Worm (Caenorhabditis elegans): Measurements from ENCODE around the gene F26G1.15.

- TF ChIP-seq fos-1 (tag; optimal IDR thresholded peaks at IDR 0.05) = no peak
- TF ChIP-seq mdl-1 (tag; optimal IDR thresholded peaks at IDR 0.05) = no peak
- TF ChIP-seq unc-62 (GFP tag; optimal IDR thresholded peaks at IDR 0.05) = no peak
- TF ChIP-seq tbx-2 (tag; optimal IDR thresholded peaks at IDR 0.05) = no peak
- no peak for TF ChIP-seq aly-2 (tag; optimal IDR thresholded peaks at IDR 0.05)
- no peak for TF ChIP-seq fkh-10 (GFP tag; optimal IDR thresholded peaks at IDR 0.05)
- no peak for TF ChIP-seq elt-2 (tag; optimal IDR thresholded peaks at IDR 0.05)
- no peak for TF ChIP-seq sox-4 (tag; optimal IDR thresholded peaks at IDR 0.05)
- TF ChIP-seq egl-13 (tag; optimal IDR thresholded peaks at IDR 0.05) = no peak
- TF ChIP-seq nhr-47 (tag; optimal IDR thresholded peaks at IDR 0.05) = no peak
- TF ChIP-seq nhr-90 (tag; optimal IDR thresholded peaks at IDR 0.05; ENCODE audit: poor library complexity) = no peak
- no peak for TF ChIP-seq ztf-4 (tag; optimal IDR thresholded peaks at IDR 0.05)
Observed at ce11 chrII:4753133-4753532, 37.0 kb upstream of the F26G1.15 start, which contains the start of gene C27D9.1.

Data from whole organism, L1 larva.